Worm (Caenorhabditis elegans) whole organism, L1 larva: ENCODE data around the gene Y43E12A.2.

ENCODE experiments used
- C04F5.9 ChIP-seq: sonication (generic microtip); optimal IDR thresholded peaks from 2 replicates; lab custom pipeline; 2016; ENCODE audit warnings: missing genetic modification characterization, missing compliant biosample characterization
- C34B4.2 ChIP-seq: sonication (generic microtip); optimal IDR thresholded peaks from 2 replicates; lab custom pipeline; 2017; ENCODE audit warnings: mild to moderate bottlenecking, missing genetic modification characterization, missing compliant biosample characterization
- Y116A8C.19 ChIP-seq: sonication (generic microtip); optimal IDR thresholded peaks from 2 replicates; lab custom pipeline; 2016; ENCODE audit warnings: missing compliant biosample characterization, missing genetic modification characterization, borderline replicate concordance
- alr-1 ChIP-seq: fragments of 200-800 bp; sonication (Bioruptor generic); optimal IDR thresholded peaks from 2 replicates; lab custom pipeline; 2018; ENCODE audit warnings: borderline replicate concordance, mild to moderate bottlenecking, missing genetic modification characterization, missing compliant biosample characterization
- aly-2 ChIP-seq: fragments of 150-350 bp; optimal IDR thresholded peaks from 2 replicates; lab custom pipeline; 2014; ENCODE audit warnings: missing biosample characterization, missing genetic modification characterization
- blmp-1 ChIP-seq: fragments of 150-350 bp; optimal IDR thresholded peaks from 2 replicates; lab custom pipeline; 2014; ENCODE audit warnings: missing biosample characterization, missing genetic modification characterization
- ceh-63 ChIP-seq: fragments of 200-800 bp; sonication (Bioruptor generic); optimal IDR thresholded peaks from 2 replicates; lab custom pipeline; 2018; ENCODE audit warnings: mild to moderate bottlenecking, missing genetic modification characterization, missing compliant biosample characterization
- ceh-88 ChIP-seq: fragments of 200-800 bp; sonication (Bioruptor generic); IDR thresholded peaks from 2 replicates; pipeline ENCODE4 v1.3.6; 2022; ENCODE audit warnings: missing genetic modification characterization, missing compliant biosample characterization
- ceh-90 ChIP-seq: sonication (generic microtip); optimal IDR thresholded peaks from 2 replicates; lab custom pipeline; 2016; ENCODE audit warnings: missing genetic modification characterization, missing compliant biosample characterization
- ces-1 ChIP-seq: fragments of 150-350 bp; optimal IDR thresholded peaks from 2 replicates; lab custom pipeline; 2014; ENCODE audit warnings: missing biosample characterization, missing genetic modification reagents, missing genetic modification characterization
- dpl-1 ChIP-seq, 3 experiments: fragments of 150-350 bp in 2 of 3; sonication (generic microtip) in 1 of 3; optimal IDR thresholded peaks; 2 replicates each; lab custom pipeline; 2014 to 2017; ENCODE audit warnings: missing biosample characterization in 3 of 3, missing genetic modification characterization in 3 of 3, missing genetic modification reagents in 3 of 3
- dsc-1 ChIP-seq: sonication (generic microtip); optimal IDR thresholded peaks from 2 replicates; lab custom pipeline; 2016; ENCODE audit warnings: mild to moderate bottlenecking, missing genetic modification characterization, missing compliant biosample characterization
- efl-1 ChIP-seq, 4 experiments: fragments of 150-350 bp; optimal IDR thresholded peaks in 3 of 4; peaks in 1 of 4; 1 replicate in 1 of 4; 2 replicates in 3 of 4; lab custom pipeline; 2014; ENCODE audit warnings: missing biosample characterization in 2 of 4, missing genetic modification characterization in 2 of 4, missing genetic modification reagents in 2 of 4
- egl-27 ChIP-seq, 2 experiments: fragments of 150-350 bp in 1 of 2; sonication (generic microtip); optimal IDR thresholded peaks; 3 replicates each; lab custom pipeline; 2017 to 2018; ENCODE audit warnings: missing biosample characterization in 2 of 2, missing genetic modification characterization in 2 of 2, missing genetic modification reagents in 2 of 2
- elt-2 ChIP-seq: sonication (generic microtip); optimal IDR thresholded peaks from 2 replicates; lab custom pipeline; 2016; ENCODE audit warnings: missing genetic modification characterization, mild to moderate bottlenecking, inconsistent platforms, missing compliant biosample characterization, missing genetic modification reagents
- elt-3 ChIP-seq, 6 experiments: fragments of 150-350 bp in 1 of 6; sonication (generic microtip); optimal IDR thresholded peaks; 2 replicates each; lab custom pipeline; 2017 to 2018; ENCODE audit warnings: missing biosample characterization in 6 of 6, missing genetic modification characterization in 6 of 6, inconsistent platforms in 1 of 6
- ets-5 ChIP-seq: fragments of 200-800 bp; sonication (Bioruptor generic); IDR thresholded peaks from 2 replicates; pipeline ENCODE4 v1.3.6; 2022; ENCODE audit warnings: missing genetic modification characterization, missing compliant biosample characterization
- fkh-10 ChIP-seq: sonication (generic microtip); optimal IDR thresholded peaks from 2 replicates; lab custom pipeline; 2017; ENCODE audit warnings: missing biosample characterization, missing genetic modification reagents, missing genetic modification characterization
- fkh-8 ChIP-seq: sonication (generic microtip); optimal IDR thresholded peaks from 2 replicates; lab custom pipeline; 2016; ENCODE audit warnings: mild to moderate bottlenecking, missing genetic modification characterization, missing compliant biosample characterization
- fos-1 ChIP-seq: fragments of 150-350 bp; optimal IDR thresholded peaks from 2 replicates; lab custom pipeline; 2014; ENCODE audit warnings: missing biosample characterization, missing genetic modification characterization
- hlh-17 ChIP-seq: fragments of 200-800 bp; sonication (Bioruptor generic); optimal IDR thresholded peaks from 2 replicates; lab custom pipeline; 2018; ENCODE audit warnings: missing genetic modification characterization, mild to moderate bottlenecking, missing compliant biosample characterization, moderate library complexity, borderline replicate concordance
- hlh-4 ChIP-seq: sonication (generic microtip); optimal IDR thresholded peaks from 2 replicates; lab custom pipeline; 2016; ENCODE audit warnings: mild to moderate bottlenecking, missing genetic modification characterization, missing compliant biosample characterization
- hpl-2 ChIP-seq: fragments of 150-350 bp; optimal IDR thresholded peaks from 2 replicates; lab custom pipeline; 2014; ENCODE audit warnings: missing biosample characterization, missing genetic modification reagents, missing genetic modification characterization
- isw-1 ChIP-seq: fragments of 200-800 bp; sonication (Bioruptor generic); IDR thresholded peaks from 2 replicates; pipeline ENCODE4 v1.3.6; 2022; ENCODE audit warnings: missing genetic modification characterization, missing compliant biosample characterization
- jun-1 ChIP-seq: fragments of 150-350 bp; optimal IDR thresholded peaks from 2 replicates; lab custom pipeline; 2014; ENCODE audit warnings: missing biosample characterization, missing genetic modification reagents, missing genetic modification characterization
- lin-13 ChIP-seq: fragments of 150-350 bp; optimal IDR thresholded peaks from 2 replicates; lab custom pipeline; 2014; ENCODE audit warnings: missing biosample characterization, missing genetic modification reagents, missing genetic modification characterization
- lin-14 ChIP-seq: fragments of 200-800 bp; sonication (Bioruptor generic); optimal IDR thresholded peaks from 2 replicates; lab custom pipeline; 2018; ENCODE audit warnings: mild to moderate bottlenecking, missing genetic modification characterization, moderate library complexity, missing compliant biosample characterization
- lin-15B ChIP-seq: fragments of 150-350 bp; sonication (generic microtip); optimal IDR thresholded peaks from 3 replicates; lab custom pipeline; 2014; ENCODE audit warnings: missing biosample characterization, missing genetic modification characterization
- lin-39 ChIP-seq: fragments of 150-350 bp; optimal IDR thresholded peaks from 2 replicates; lab custom pipeline; 2014; ENCODE audit warnings: missing biosample characterization, missing genetic modification reagents, missing genetic modification characterization
- mab-9 ChIP-seq: fragments of 200-800 bp; sonication (Bioruptor generic); IDR thresholded peaks from 2 replicates; pipeline ENCODE4 v1.3.6; 2022; ENCODE audit warnings: missing genetic modification reagents, missing genetic modification characterization, missing compliant biosample characterization
- mef-2 ChIP-seq: fragments of 150-350 bp; optimal IDR thresholded peaks from 2 replicates; lab custom pipeline; 2014; ENCODE audit warnings: missing biosample characterization, missing genetic modification characterization
- nhr-28 ChIP-seq: fragments of 150-350 bp; optimal IDR thresholded peaks from 2 replicates; lab custom pipeline; 2014; ENCODE audit warnings: missing biosample characterization, missing genetic modification characterization
- nhr-71 ChIP-seq: sonication (generic microtip); optimal IDR thresholded peaks from 2 replicates; lab custom pipeline; 2016; ENCODE audit warnings: mild to moderate bottlenecking, missing genetic modification characterization, moderate library complexity, missing compliant biosample characterization
- nhr-76 ChIP-seq: sonication (generic microtip); optimal IDR thresholded peaks from 2 replicates; lab custom pipeline; 2017; ENCODE audit warnings: missing biosample characterization, missing genetic modification characterization
- nhr-90 ChIP-seq: sonication (generic microtip); optimal IDR thresholded peaks from 2 replicates; lab custom pipeline; 2016; ENCODE audit warnings: mild to moderate bottlenecking, missing genetic modification characterization, missing compliant biosample characterization; ENCODE audit not compliant: poor library complexity
- pag-3 ChIP-seq: sonication (generic microtip); optimal IDR thresholded peaks from 2 replicates; lab custom pipeline; 2017; ENCODE audit warnings: missing genetic modification characterization, mild to moderate bottlenecking, missing compliant biosample characterization, antibody characterized with exemption, borderline replicate concordance; ENCODE audit not compliant: insufficient read depth
- pax-3 ChIP-seq: fragments of 200-800 bp; sonication (Bioruptor generic); optimal IDR thresholded peaks from 2 replicates; lab custom pipeline; 2018; ENCODE audit warnings: mild to moderate bottlenecking, missing genetic modification characterization, moderate library complexity, missing compliant biosample characterization
- skn-1 ChIP-seq: fragments of 150-350 bp; optimal IDR thresholded peaks from 2 replicates; lab custom pipeline; 2014; ENCODE audit warnings: missing biosample characterization, missing genetic modification characterization
- snu-23 ChIP-seq: sonication (generic microtip); optimal IDR thresholded peaks from 2 replicates; lab custom pipeline; 2016; ENCODE audit warnings: missing genetic modification characterization, missing compliant biosample characterization
- sox-4 ChIP-seq: sonication (generic microtip); optimal IDR thresholded peaks from 2 replicates; lab custom pipeline; 2016; ENCODE audit warnings: missing genetic modification characterization, missing compliant biosample characterization
- sup-37 ChIP-seq: fragments of 200-800 bp; sonication (Bioruptor generic); optimal IDR thresholded peaks from 2 replicates; lab custom pipeline; 2018; ENCODE audit warnings: mild to moderate bottlenecking, missing genetic modification characterization, missing compliant biosample characterization
- swsn-7 ChIP-seq: sonication (generic microtip); optimal IDR thresholded peaks from 2 replicates; lab custom pipeline; 2016; ENCODE audit warnings: missing genetic modification characterization, missing compliant biosample characterization
- tbx-2 ChIP-seq: sonication (generic microtip); optimal IDR thresholded peaks from 2 replicates; lab custom pipeline; 2016; ENCODE audit warnings: missing genetic modification characterization, missing compliant biosample characterization
- tlp-1 ChIP-seq: fragments of 150-350 bp; optimal IDR thresholded peaks from 2 replicates; lab custom pipeline; 2014; ENCODE audit warnings: missing biosample characterization, missing genetic modification characterization
- unc-130 ChIP-seq: fragments of 150-350 bp; optimal IDR thresholded peaks from 2 replicates; lab custom pipeline; 2017; ENCODE audit warnings: missing biosample characterization, missing genetic modification characterization, inconsistent platforms
- unc-30 ChIP-seq: sonication (generic microtip); optimal IDR thresholded peaks from 2 replicates; lab custom pipeline; 2017; ENCODE audit warnings: missing biosample characterization, missing genetic modification characterization
- unc-62 ChIP-seq: fragments of 150-350 bp; optimal IDR thresholded peaks from 2 replicates; lab custom pipeline; 2014; ENCODE audit warnings: missing biosample characterization, missing genetic modification reagents, missing genetic modification characterization
- unc-98 ChIP-seq: fragments of 200-800 bp; sonication (Bioruptor generic); IDR thresholded peaks from 2 replicates; pipeline ENCODE4 v1.3.6; 2022; ENCODE audit warnings: missing genetic modification characterization, missing compliant biosample characterization
- vab-15 ChIP-seq: sonication (generic microtip); optimal IDR thresholded peaks from 2 replicates; lab custom pipeline; 2017; ENCODE audit warnings: missing genotype, mild to moderate bottlenecking, missing genetic modification characterization, missing compliant biosample characterization
- zip-4 ChIP-seq: fragments of 200-800 bp; sonication (Bioruptor generic); optimal IDR thresholded peaks from 2 replicates; lab custom pipeline; 2018; ENCODE audit warnings: mild to moderate bottlenecking, missing genetic modification characterization, moderate library complexity, missing compliant biosample characterization
- ztf-11 ChIP-seq, 2 experiments: sonication (generic microtip); optimal IDR thresholded peaks; 2 replicates each; lab custom pipeline; 2016 to 2017; ENCODE audit warnings: missing genetic modification characterization in 2 of 2, missing biosample characterization in 1 of 2, missing compliant biosample characterization in 1 of 2

Gene Y43E12A.2

ce11 chrIV:10936906-10937540 is 44.8 kb upstream of the Y43E12A.2 start, which contains the start of gene fic-1 (continued):
- TF ChIP-seq ceh-88 (GFP tag; lab: Robert Waterston, UW) = no peak
- TF ChIP-seq fos-1 (tag; lab: Kevin White, UChicago) = no peak
- TF ChIP-seq ceh-63 (GFP tag; lab: Kevin White, UChicago) = no peak
- TF ChIP-seq sox-4 (tag; lab: Kevin White, UChicago) = no peak
- TF ChIP-seq hpl-2 = no peak
- no peak for TF ChIP-seq Y116A8C.19 (tag; lab: Kevin White, UChicago)
- no peak for TF ChIP-seq hlh-4 (tag; lab: Kevin White, UChicago)
- peak; percentile 82 for TF ChIP-seq nhr-71 (tag; lab: Kevin White, UChicago)
- TF ChIP-seq nhr-28 (tag; lab: Kevin White, UChicago) = no peak
- no peak for TF ChIP-seq unc-30 (tag; lab: Kevin White, UChicago)
- peak; percentile 14 for TF ChIP-seq lin-13 (GFP tag; lab: Kevin White, UChicago)
- TF ChIP-seq pag-3 (tag; lab: Kevin White, UChicago) = no peak
- no peak for TF ChIP-seq nhr-76 (tag; lab: Kevin White, UChicago)
- peak; percentile 71 for TF ChIP-seq skn-1 (tag; lab: Kevin White, UChicago)
- no peak for TF ChIP-seq C04F5.9 (tag; lab: Kevin White, UChicago)
- no peak for TF ChIP-seq lin-15B (tag; lab: Kevin White, UChicago)
- peak; percentile 75 for TF ChIP-seq fkh-10 (GFP tag; lab: Kevin White, UChicago)
- TF ChIP-seq hlh-17 = no peak
- peak; percentile 64 for TF ChIP-seq snu-23 (GFP tag; lab: Kevin White, UChicago)
- TF ChIP-seq tlp-1 = no peak
- TF ChIP-seq fkh-8 (tag; lab: Kevin White, UChicago) = peak; percentile 84
- TF ChIP-seq pax-3 (tag; lab: Kevin White, UChicago) = peak; percentile 5
- TF ChIP-seq lin-39 (tag; lab: Kevin White, UChicago) = no peak
- no peak for TF ChIP-seq unc-130
- no peak for TF ChIP-seq ets-5
- TF ChIP-seq tbx-2 (tag; lab: Kevin White, UChicago) = peak; percentile 63
- TF ChIP-seq ces-1 (GFP tag; lab: Kevin White, UChicago) = peak; percentile 96
- no peak for TF ChIP-seq unc-98 (GFP tag; lab: Robert Waterston, UW)
- TF ChIP-seq blmp-1 = no peak
- peak; percentile 52 for TF ChIP-seq dsc-1 (tag; lab: Kevin White, UChicago)
- no peak for TF ChIP-seq egl-27 (tag; optimal IDR thresholded peaks at IDR 0.05; lab: Kevin White, UChicago)
- TF ChIP-seq unc-62 (GFP tag; lab: Kevin White, UChicago) = no peak
- no peak for TF ChIP-seq ztf-11 (tag; optimal IDR thresholded peaks at IDR 0.05; lab: Kevin White, UChicago)
- TF ChIP-seq jun-1 = peak; percentile 16
- no peak for TF ChIP-seq elt-3 (tag; optimal IDR thresholded peaks at IDR 0.05; lab: Kevin White, UChicago)
- peak; percentile 51 for TF ChIP-seq isw-1
- no peak for TF ChIP-seq vab-15 (tag; lab: Kevin White, UChicago)
- no peak for TF ChIP-seq ceh-90 (tag; lab: Kevin White, UChicago)
- peak in 1 of 3 experiments; percentile 49 for TF ChIP-seq dpl-1 (GFP tag; optimal IDR thresholded peaks at IDR 0.05; lab: Kevin White, UChicago)
- peak; percentile 6 for TF ChIP-seq zip-4 (GFP tag; lab: Kevin White, UChicago)
- TF ChIP-seq mab-9 (GFP tag; lab: Robert Waterston, UW) = no peak
- no peak for TF ChIP-seq alr-1
- TF ChIP-seq efl-1 (optimal IDR thresholded peaks at IDR 0.05; lab: Kevin White, UChicago) = peak; percentile 42 to 57
- peak; percentile 19 to 52 for TF ChIP-seq efl-1 (GFP tag; optimal IDR thresholded peaks at IDR 0.05 in 1 of 2; lab: Kevin White, UChicago)
- no peak for TF ChIP-seq aly-2
- no peak for TF ChIP-seq sup-37 (GFP tag; lab: Kevin White, UChicago)
- TF ChIP-seq mef-2 = no peak
- no peak for TF ChIP-seq C34B4.2 (tag; lab: Kevin White, UChicago)
- peak; percentile 36 for TF ChIP-seq nhr-90 (tag; lab: Kevin White, UChicago)
- peak; percentile 65 for TF ChIP-seq swsn-7 (tag; lab: Kevin White, UChicago)
- no peak for TF ChIP-seq elt-2 (tag; lab: Kevin White, UChicago)
- peak; percentile 96 for TF ChIP-seq lin-14 (GFP tag; lab: Kevin White, UChicago)
